Worm (Caenorhabditis elegans): ENCODE measurements around the gene sel-2.

The sel-2 gene

DNA sequence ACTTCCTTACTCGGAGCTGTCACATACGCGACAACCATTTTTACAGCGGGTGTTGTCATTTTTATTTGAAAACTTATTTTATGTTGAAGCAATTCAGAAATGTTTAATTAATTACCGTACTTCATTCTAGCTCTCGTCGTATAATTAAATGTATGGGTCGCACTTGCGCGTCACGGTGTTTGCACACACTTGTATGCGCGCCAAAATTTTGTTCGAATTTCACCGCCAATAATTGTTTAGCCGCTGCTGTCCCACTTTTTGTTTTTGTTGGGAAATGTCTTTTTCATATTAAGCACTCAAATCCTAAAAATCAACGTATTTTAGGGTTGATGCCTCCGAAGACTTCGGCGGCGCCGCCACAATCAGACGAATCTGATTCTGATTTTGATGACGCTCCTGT lies 25.0 kb downstream of the sel-2 start, which contains the start of the genes F35G12.7 and smc-4 (continued):
- TF ChIP-seq skn-1 (tag; optimal IDR thresholded peaks at IDR 0.05) (no peak), dpl-1 (GFP tag; optimal IDR thresholded peaks at IDR 0.05) (peak; percentile 85), nhr-111 (GFP tag; optimal IDR thresholded peaks at IDR 0.05) (no peak), zip-2 (tag; optimal IDR thresholded peaks at IDR 0.05) (no peak), lin-29 (GFP tag; IDR thresholded peaks at IDR 0.05) (no peak), daf-19 (GFP tag; conservative IDR thresholded peaks at IDR 0.05) (peak; percentile 58; the same call in 1 of the 2 replicates), nhr-25 (tag; optimal IDR thresholded peaks at IDR 0.05; ENCODE audit: borderline replicate concordance, insufficient read depth) (no peak), ces-1 (GFP tag; optimal IDR thresholded peaks at IDR 0.05) (no peak), nhr-10 (tag; optimal IDR thresholded peaks at IDR 0.05) (no peak), lim-7 (GFP tag; IDR thresholded peaks at IDR 0.05) (no peak), ZK546.5 (tag; optimal IDR thresholded peaks at IDR 0.05) (no peak), Y5F2A.4 (GFP tag; optimal IDR thresholded peaks at IDR 0.05) (no peak), ceh-32 (tag; optimal IDR thresholded peaks at IDR 0.05; ENCODE audit: poor library complexity) (no peak), pha-4 (GFP tag; IDR thresholded peaks at IDR 0.05) (no peak), pha-4 (tag; optimal IDR thresholded peaks at IDR 0.05) (no peak), unc-130 (GFP tag; optimal IDR thresholded peaks at IDR 0.05) (peak; percentile 56), php-3 (GFP tag; IDR thresholded peaks at IDR 0.05) (no peak), fos-1 (tag; optimal IDR thresholded peaks at IDR 0.05) (no peak), F44E2.7 (GFP tag; IDR thresholded peaks at IDR 0.05) (no peak), hif-1 (tag; optimal IDR thresholded peaks at IDR 0.05) (no peak), arid-1 (GFP tag; conservative IDR thresholded peaks at IDR 0.05) (no peak), duxl-1 (tag; optimal IDR thresholded peaks at IDR 0.05; ENCODE audit: poor library complexity) (no peak), snpc-1.2 (GFP tag; IDR thresholded peaks at IDR 0.05) (no peak), tra-1 (GFP tag; IDR thresholded peaks at IDR 0.05) (no peak), ceh-44 (GFP tag; IDR thresholded peaks at IDR 0.05) (0 out of 2 replicates have a peak, but pooled peaks have one; percentile 30), madf-5 (GFP tag; IDR thresholded peaks at IDR 0.05) (no peak), mxl-2 (GFP tag; conservative IDR thresholded peaks at IDR 0.05) (no peak), unc-39 (tag; optimal IDR thresholded peaks at IDR 0.05) (no peak), T20F7.1 (GFP tag; optimal IDR thresholded peaks at IDR 0.05) (no peak), ceh-62 (tag; optimal IDR thresholded peaks at IDR 0.05) (no peak), unc-62 (GFP tag; optimal IDR thresholded peaks at IDR 0.05 in 1 of 2) (peak in 1 of 2 experiments; percentile 86), unc-62 (tag; optimal IDR thresholded peaks at IDR 0.05) (no peak), zip-11 (GFP tag; IDR thresholded peaks at IDR 0.05) (no peak), egl-43 (GFP tag; IDR thresholded peaks at IDR 0.05) (no peak), madf-9 (GFP tag; conservative IDR thresholded peaks at IDR 0.05) (no peak), snpc-4 (tag; optimal IDR thresholded peaks at IDR 0.05) (no peak), dmd-6 (GFP tag; IDR thresholded peaks at IDR 0.05) (peak; percentile 47; the same call in 1 of the 2 replicates), aly-2 (tag; optimal IDR thresholded peaks at IDR 0.05) (no peak), zag-1 (tag; optimal IDR thresholded peaks at IDR 0.05) (no peak), saeg-2 (GFP tag; IDR thresholded peaks at IDR 0.05) (no peak), mep-1 (tag; optimal IDR thresholded peaks at IDR 0.05) (no peak), F49E8.2 (tag; optimal IDR thresholded peaks at IDR 0.05; ENCODE audit: borderline replicate concordance) (no peak), daf-16 (GFP tag; optimal IDR thresholded peaks at IDR 0.05) (no peak), daf-16 (tag; optimal IDR thresholded peaks at IDR 0.05) (no peak), mdl-1 (tag; optimal IDR thresholded peaks at IDR 0.05) (no peak), nhr-102 (tag; optimal IDR thresholded peaks at IDR 0.05) (no peak), nhr-77 (tag; optimal IDR thresholded peaks at IDR 0.05) (no peak), aha-1 (tag) (no peak), jun-1 (tag; optimal IDR thresholded peaks at IDR 0.05) (no peak), nhr-41 (GFP tag; IDR thresholded peaks at IDR 0.05) (no peak), dmd-9 (GFP tag; IDR thresholded peaks at IDR 0.05) (no peak), egl-27 (tag; optimal IDR thresholded peaks at IDR 0.05) (no peak), sdz-12 (GFP tag; optimal IDR thresholded peaks at IDR 0.05) (no peak)
